Fruit fly (Drosophila melanogaster): ENCODE data around the gene CG6178.

DNA sequence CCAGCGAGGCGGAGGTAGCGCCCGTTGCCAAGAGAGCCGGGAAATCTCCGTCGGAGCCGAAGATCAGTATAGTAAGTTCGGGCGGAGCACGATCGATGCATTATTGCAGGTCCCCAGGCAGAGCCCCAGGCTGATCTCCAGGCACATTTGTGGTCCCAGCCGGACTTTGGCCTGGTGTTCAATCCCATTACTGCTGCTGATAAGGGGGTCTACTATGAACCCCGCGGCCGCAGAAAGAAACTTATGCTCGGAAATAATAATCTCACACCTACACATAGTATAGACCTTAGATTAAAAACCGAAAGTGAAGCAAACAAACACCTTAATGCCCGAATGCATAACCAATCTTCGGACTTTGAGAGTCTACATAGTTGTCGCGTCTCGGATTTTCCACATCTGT lies 35.2 kb upstream of the CG6178 start:
- no peak for TF ChIP-seq psq (GFP tag; optimal IDR thresholded peaks at IDR 0.05)
- TF ChIP-seq Rel (GFP tag; optimal IDR thresholded peaks at IDR 0.05): no peak
- peak; percentile 14 for TF ChIP-seq Rel (tag; optimal IDR thresholded peaks at IDR 0.05)
- TF ChIP-seq pan (optimal IDR thresholded peaks at IDR 0.05): no peak
- TF ChIP-seq Dif (GFP tag; optimal IDR thresholded peaks at IDR 0.05; ENCODE audit: partially characterized antibody): no peak
- no peak for TF ChIP-seq usp (GFP tag; optimal IDR thresholded peaks at IDR 0.05)
- TF ChIP-seq Jra (GFP tag; optimal IDR thresholded peaks at IDR 0.05): no peak
